Worm (Caenorhabditis elegans) whole organism, early embryonic: Measurements from ENCODE around the gene C35D10.8.

Experiments used
- aly-1 ChIP-seq: sonication (generic microtip); optimal IDR thresholded peaks from 2 replicates; lab custom pipeline; 2016; ENCODE audit warnings: missing genetic modification characterization, missing compliant biosample characterization
- ama-1 ChIP-seq: fragments of 150-350 bp; optimal IDR thresholded peaks from 2 replicates; lab custom pipeline; 2014
- sea-1 ChIP-seq: fragments of 200-800 bp; sonication (Bioruptor generic); conservative IDR thresholded peaks from 2 replicates; pipeline ENCODE4 v1.3.6; 2022; ENCODE audit warnings: missing genetic modification characterization, missing compliant biosample characterization

- TF ChIP-seq sea-1 (GFP tag; lab: Robert Waterston, UW): no peak
- TF ChIP-seq ama-1 (lab: Kevin White, UChicago): no peak
- no peak for TF ChIP-seq aly-1 (tag; lab: Kevin White, UChicago)
Observed at ce11 chrIII:4875663-4876062, 20.6 kb downstream of the C35D10.8 start.
